Fruit fly (Drosophila melanogaster) whole organism, embryonic: ENCODE data around the gene CG2931.

Source experiments
- B-H1 ChIP-seq: fragments of 200-800 bp; sonication (Bioruptor generic); IDR thresholded peaks from 3 replicates; pipeline ENCODE4 v1.3.6; 2022; ENCODE audit warnings: missing biosample characterization, missing genetic modification characterization
- CG1024 ChIP-seq: fragments of 200-800 bp; sonication (Bioruptor generic); IDR thresholded peaks from 2 replicates; pipeline ENCODE4 v1.3.6; 2022; ENCODE audit warnings: missing biosample characterization, missing genetic modification characterization
- CG10431 ChIP-seq: fragments of 200-800 bp; sonication (Bioruptor generic); optimal IDR thresholded peaks from 3 replicates; lab custom pipeline; 2018; ENCODE audit warnings: missing biosample characterization, mild to moderate bottlenecking, missing genetic modification characterization
- CG10959 ChIP-seq: fragments of 200-800 bp; sonication (Bioruptor generic); IDR thresholded peaks from 2 replicates; pipeline ENCODE4 v1.3.6; 2022; ENCODE audit warnings: missing biosample characterization, missing genetic modification characterization
- CG12769 ChIP-seq: fragments of 200-800 bp; sonication (Bioruptor generic); optimal IDR thresholded peaks from 2 replicates; lab custom pipeline; 2019; ENCODE audit warnings: missing biosample characterization, mild to moderate bottlenecking, missing genetic modification characterization, moderate library complexity
- CG13287 ChIP-seq: fragments of 200-800 bp; sonication (Bioruptor generic); IDR thresholded peaks from 2 replicates; pipeline ENCODE4 v1.3.6; 2022; ENCODE audit warnings: missing biosample characterization, missing genetic modification characterization; ENCODE audit not compliant: partially characterized antibody
- CG16779 ChIP-seq: fragments of 200-800 bp; sonication (Bioruptor generic); IDR thresholded peaks from 2 replicates; pipeline ENCODE4 v1.3.6; 2022; ENCODE audit warnings: missing biosample characterization, missing genetic modification characterization
- CG17328 ChIP-seq: fragments of 200-800 bp; sonication (Bioruptor generic); IDR thresholded peaks from 2 replicates; pipeline ENCODE4 v1.3.6; 2022; ENCODE audit warnings: missing biosample characterization, missing genetic modification characterization
- CG18599 ChIP-seq: fragments of 200-800 bp; sonication (Bioruptor generic); optimal IDR thresholded peaks from 3 replicates; lab custom pipeline; 2017; ENCODE audit warnings: missing biosample characterization, missing genetic modification characterization, mild to moderate bottlenecking, moderate library complexity, missing genetic modification reagents
- CG3065 ChIP-seq: fragments of 200-800 bp; sonication (Bioruptor generic); optimal IDR thresholded peaks from 2 replicates; lab custom pipeline; 2016; ENCODE audit warnings: missing biosample characterization, missing genetic modification characterization
- CG34422 ChIP-seq: fragments of 200-800 bp; sonication (Bioruptor generic); IDR thresholded peaks from 3 replicates; pipeline ENCODE4 v1.3.6; 2022; ENCODE audit warnings: missing biosample characterization, missing genetic modification characterization
- CG3838 ChIP-seq: fragments of 200-800 bp; sonication (Bioruptor generic); optimal IDR thresholded peaks from 3 replicates; lab custom pipeline; 2016; ENCODE audit warnings: missing biosample characterization, missing genetic modification characterization
- CG42726 ChIP-seq: fragments of 200-800 bp; sonication (Bioruptor generic); IDR thresholded peaks from 2 replicates; pipeline ENCODE4 v1.3.6; 2022; ENCODE audit warnings: missing biosample characterization, missing genetic modification characterization; ENCODE audit not compliant: partially characterized antibody
- CG4707 ChIP-seq: fragments of 200-800 bp; sonication (Bioruptor generic); optimal IDR thresholded peaks from 2 replicates; lab custom pipeline; 2018; ENCODE audit warnings: missing biosample characterization, mild to moderate bottlenecking, missing genetic modification characterization, moderate library complexity
- CG6765 ChIP-seq: fragments of 200-800 bp; sonication (Bioruptor generic); optimal IDR thresholded peaks from 3 replicates; lab custom pipeline; 2017; ENCODE audit warnings: missing biosample characterization, mild to moderate bottlenecking, missing genetic modification characterization
- CG8388 ChIP-seq: fragments of 200-800 bp; sonication (Bioruptor generic); optimal IDR thresholded peaks from 2 replicates; lab custom pipeline; 2019; ENCODE audit warnings: missing biosample characterization, mild to moderate bottlenecking, missing genetic modification characterization, moderate library complexity
- CG9609 ChIP-seq: fragments of 200-800 bp; sonication (Bioruptor generic); optimal IDR thresholded peaks from 3 replicates; lab custom pipeline; 2016; ENCODE audit warnings: missing biosample characterization, missing genetic modification characterization
- CTCF ChIP-seq: fragments of 200-800 bp; sonication (Bioruptor generic); optimal IDR thresholded peaks from 2 replicates; lab custom pipeline; 2017; ENCODE audit warnings: missing biosample characterization, mild to moderate bottlenecking, missing genetic modification characterization, moderate library complexity
- Dll ChIP-seq: fragments of 200-800 bp; sonication (Bioruptor generic); IDR thresholded peaks from 4 replicates; pipeline ENCODE4 v1.3.6; 2022; ENCODE audit warnings: missing biosample characterization, missing genetic modification characterization; ENCODE audit not compliant: partially characterized antibody
- Fer1 ChIP-seq: fragments of 200-800 bp; sonication (Bioruptor generic); optimal IDR thresholded peaks from 2 replicates; lab custom pipeline; 2017; ENCODE audit warnings: missing biosample characterization, mild to moderate bottlenecking, missing genetic modification characterization
- Med ChIP-seq: fragments of 200-800 bp; sonication (Bioruptor generic); peaks from one replicate; lab custom pipeline; 2016; ENCODE audit warnings: missing biosample characterization, missing genetic modification characterization, mild to moderate bottlenecking, inconsistent platforms, moderate library complexity
- Rx ChIP-seq: fragments of 200-800 bp; sonication (Bioruptor generic); IDR thresholded peaks from 2 replicates; pipeline ENCODE4 v1.3.6; 2022; ENCODE audit warnings: missing biosample characterization, missing genetic modification characterization
- Trl ChIP-seq, 3 experiments: fragments of >200 bp in 2 of 3; fragments of 200-800 bp in 1 of 3; sonication (Bioruptor generic) in 1 of 3; optimal IDR thresholded peaks; 2 replicates in 1 of 3; 3 replicates in 2 of 3; lab custom pipeline; 2016 to 2017; ENCODE audit warnings: missing biosample characterization in 1 of 3, missing genetic modification characterization in 1 of 3
- ac ChIP-seq: fragments of 200-800 bp; sonication (Bioruptor generic); optimal IDR thresholded peaks from 3 replicates; lab custom pipeline; 2017; ENCODE audit warnings: missing biosample characterization, mild to moderate bottlenecking, missing genetic modification characterization
- bbx ChIP-seq: fragments of 200-800 bp; sonication (Bioruptor generic); IDR thresholded peaks from 2 replicates; pipeline ENCODE4 v1.3.6; 2022; ENCODE audit warnings: missing biosample characterization, missing genetic modification characterization; ENCODE audit not compliant: partially characterized antibody
- bowl ChIP-seq: fragments of 200-800 bp; sonication (Bioruptor generic); IDR thresholded peaks from 2 replicates; pipeline ENCODE4 v1.3.6; 2022; ENCODE audit warnings: missing biosample characterization, missing genetic modification characterization
- cato ChIP-seq: fragments of 200-800 bp; sonication (Bioruptor generic); optimal IDR thresholded peaks from 2 replicates; lab custom pipeline; 2016; ENCODE audit warnings: missing biosample characterization, missing genetic modification characterization, borderline replicate concordance
- chn ChIP-seq: fragments of 200-800 bp; sonication (Bioruptor generic); optimal IDR thresholded peaks from 2 replicates; lab custom pipeline; 2016; ENCODE audit warnings: missing biosample characterization, missing genetic modification characterization
- crp ChIP-seq, 2 experiments: fragments of 200-800 bp; sonication (Bioruptor generic); optimal IDR thresholded peaks; 2 replicates in 1 of 2; 3 replicates in 1 of 2; lab custom pipeline; 2017; ENCODE audit warnings: missing biosample characterization in 2 of 2, missing genetic modification characterization in 2 of 2, mild to moderate bottlenecking in 1 of 2, moderate library complexity in 1 of 2
- dpn ChIP-seq, 2 experiments: fragments of 200-800 bp; sonication (Bioruptor generic); optimal IDR thresholded peaks; 3 replicates each; lab custom pipeline; 2016; ENCODE audit warnings: missing biosample characterization in 2 of 2, missing genetic modification characterization in 2 of 2
- ewg ChIP-seq: fragments of 200-800 bp; sonication (Bioruptor generic); optimal IDR thresholded peaks from 3 replicates; lab custom pipeline; 2017; ENCODE audit warnings: mild to moderate bottlenecking, missing biosample characterization, missing genetic modification reagents, missing genetic modification characterization
- fd64A ChIP-seq: fragments of 200-800 bp; sonication (Bioruptor generic); optimal IDR thresholded peaks from 3 replicates; lab custom pipeline; 2018; ENCODE audit warnings: missing biosample characterization, mild to moderate bottlenecking, missing genetic modification characterization
- gsb ChIP-seq: fragments of 200-800 bp; sonication (Bioruptor generic); IDR thresholded peaks from 2 replicates; pipeline ENCODE4 v1.3.6; 2022; ENCODE audit warnings: missing biosample characterization, missing genetic modification characterization
- ind ChIP-seq: fragments of 200-800 bp; sonication (Bioruptor generic); optimal IDR thresholded peaks from 3 replicates; lab custom pipeline; 2016; ENCODE audit warnings: missing biosample characterization, missing genetic modification characterization
- kah ChIP-seq: fragments of 200-800 bp; sonication (Bioruptor generic); optimal IDR thresholded peaks from 2 replicates; lab custom pipeline; 2018; ENCODE audit warnings: missing biosample characterization, mild to moderate bottlenecking, missing genetic modification characterization
- lola ChIP-seq, 3 experiments: fragments of >200 bp in 2 of 3; fragments of 200-800 bp in 1 of 3; sonication (Bioruptor generic) in 1 of 3; optimal IDR thresholded peaks; 2 replicates each; lab custom pipeline; 2017 to 2019; ENCODE audit warnings: missing biosample characterization in 3 of 3, missing genetic modification characterization in 3 of 3, mild to moderate bottlenecking in 1 of 3, moderate library complexity in 1 of 3
- pfk ChIP-seq: fragments of 200-800 bp; sonication (Bioruptor generic); optimal IDR thresholded peaks from 2 replicates; lab custom pipeline; 2018; ENCODE audit warnings: missing biosample characterization, mild to moderate bottlenecking, missing genetic modification characterization, moderate library complexity
- rib ChIP-seq: fragments of 200-800 bp; sonication (Bioruptor generic); IDR thresholded peaks from 2 replicates; pipeline ENCODE4 v1.3.6; 2022; ENCODE audit warnings: missing biosample characterization, missing genetic modification characterization
- scrt ChIP-seq: fragments of 200-800 bp; sonication (Bioruptor generic); optimal IDR thresholded peaks from 2 replicates; lab custom pipeline; 2018; ENCODE audit warnings: missing biosample characterization, mild to moderate bottlenecking, missing genetic modification characterization, moderate library complexity
- sd ChIP-seq: fragments of 200-800 bp; sonication (Bioruptor generic); optimal IDR thresholded peaks from 3 replicates; lab custom pipeline; 2018; ENCODE audit warnings: missing biosample characterization, mild to moderate bottlenecking, missing genetic modification characterization, moderate library complexity
- sima ChIP-seq: fragments of 200-800 bp; sonication (Bioruptor generic); optimal IDR thresholded peaks from 2 replicates; lab custom pipeline; 2016; ENCODE audit warnings: missing biosample characterization, missing genetic modification characterization
- sna ChIP-seq: fragments of 200-800 bp; sonication (Bioruptor generic); IDR thresholded peaks from 2 replicates; pipeline ENCODE4 v1.3.6; 2022; ENCODE audit warnings: missing biosample characterization, missing genetic modification characterization; ENCODE audit not compliant: partially characterized antibody
- vnd ChIP-seq: fragments of 200-800 bp; sonication (Bioruptor generic); IDR thresholded peaks from 3 replicates; pipeline ENCODE4 v1.3.6; 2022; ENCODE audit warnings: missing biosample characterization, missing genetic modification characterization; ENCODE audit not compliant: partially characterized antibody
- vvl ChIP-seq: fragments of 200-800 bp; sonication (Bioruptor generic); IDR thresholded peaks from 2 replicates; pipeline ENCODE4 v1.3.6; 2022; ENCODE audit warnings: missing biosample characterization, missing genetic modification characterization
- z ChIP-seq: fragments of 200-800 bp; sonication (Bioruptor generic); IDR thresholded peaks from 3 replicates; pipeline ENCODE4 v1.3.6; 2022; ENCODE audit warnings: missing biosample characterization, missing genetic modification characterization
- zen2 ChIP-seq: fragments of 200-800 bp; sonication (Bioruptor generic); IDR thresholded peaks from 3 replicates; pipeline ENCODE4 v1.3.6; 2022; ENCODE audit warnings: missing biosample characterization, missing genetic modification characterization; ENCODE audit not compliant: partially characterized antibody

CG2931 gene

DNA sequence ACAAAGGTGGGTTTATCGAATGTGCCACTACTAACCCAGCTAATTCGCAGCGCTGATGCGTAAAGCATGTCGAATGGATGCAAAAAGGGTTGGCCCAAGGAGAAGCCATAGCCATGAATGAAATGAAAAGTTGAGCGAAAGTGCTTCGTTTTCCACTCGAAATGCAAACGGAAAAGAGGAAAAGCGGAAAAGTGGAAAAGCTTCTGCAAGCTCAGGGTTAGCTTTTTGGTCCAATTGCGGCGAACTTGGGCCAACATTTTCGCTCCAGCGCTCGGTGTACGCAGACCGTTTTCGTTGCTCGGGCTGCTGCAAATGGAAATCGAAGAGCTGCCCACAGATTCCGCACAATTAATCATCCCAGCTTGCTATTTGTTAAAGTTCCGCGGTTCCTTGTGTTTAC lies 43.6 kb downstream of the CG2931 start:
- TF ChIP-seq bowl (GFP tag; lab: Robert Waterston, UW) (0 out of 2 replicates have a peak, but pooled peaks have one; percentile 11), pfk (GFP tag; lab: Kevin White, UChicago) (no peak), B-H1 (GFP tag; lab: Robert Waterston, UW) (no peak), z (GFP tag; lab: Robert Waterston, UW) (peak; percentile 90)
- TF ChIP-seq, all 482 proteins: peak for 2

DNA sequence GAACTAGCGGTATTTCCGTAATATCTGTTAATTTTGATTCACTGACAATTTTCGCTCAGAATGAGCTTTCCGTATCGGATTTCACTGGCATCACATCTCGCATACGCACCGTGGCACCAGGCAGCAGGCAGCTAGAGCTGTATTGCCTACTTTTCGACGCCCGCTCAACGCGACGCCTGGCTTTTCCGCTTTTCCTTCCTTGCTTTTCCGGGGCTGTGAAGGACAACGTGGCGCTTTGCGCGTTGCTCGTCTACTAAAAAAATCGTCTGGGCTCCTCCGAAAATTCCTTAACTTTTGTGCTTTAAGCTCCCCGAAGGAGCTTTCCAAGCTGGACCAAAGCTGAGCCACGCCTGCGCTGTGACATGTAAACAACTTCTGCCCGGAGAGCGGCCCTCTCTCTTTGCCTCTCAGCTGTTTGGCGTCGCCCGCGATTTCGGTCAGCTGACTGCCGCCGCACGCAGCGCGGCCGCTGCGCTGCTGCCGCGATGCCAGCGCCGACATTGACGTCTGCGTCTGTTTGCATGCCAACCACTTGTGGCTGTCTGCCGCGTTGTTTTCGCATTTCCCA lies 45.3 kb downstream of the CG2931 start, which contains the start of the genes CG43845 and Nmdar1:
CG43845 (minus strand) TSS at position 51 of the 568 bp plus-strand sequence.
Nmdar1 (minus strand) TSS at position 259 of the 568 bp plus-strand sequence.
- TF ChIP-seq CG42726 (GFP tag; lab: Robert Waterston, UW) (0 out of 2 replicates have a peak, but pooled peaks have one; percentile 5), sd (tag; lab: Kevin White, UChicago) (peak; percentile 18), Trl (optimal IDR thresholded peaks at IDR 0.05; lab: Kevin White, UChicago) (peak; percentile 57 to 61), Trl (GFP tag; optimal IDR thresholded peaks at IDR 0.05; lab: Kevin White, UChicago) (peak; percentile 17), cato (no peak), CG10959 (GFP tag; lab: Robert Waterston, UW) (0 out of 2 replicates have a peak, but pooled peaks have one; percentile 26), CG17328 (no peak), vvl (no peak), Med (GFP tag; lab: Kevin White, UChicago) (peak; percentile 72), CG9609 (GFP tag; lab: Kevin White, UChicago) (no peak), Rx (no peak), chn (GFP tag; lab: Kevin White, UChicago) (no peak), CG16779 (GFP tag; lab: Robert Waterston, UW) (0 out of 2 replicates have a peak, but pooled peaks have one; percentile 33), CG18599 (GFP tag; lab: Kevin White, UChicago) (peak; percentile 1), gsb (0 out of 2 replicates have a peak, but pooled peaks have one; percentile 11), ewg (peak; percentile 89), Dll (GFP tag; lab: Robert Waterston, UW) (peak; percentile 61; the same call in 3 of the 4 replicates), CG10431 (GFP tag; lab: Kevin White, UChicago) (no peak), CG34422 (GFP tag; lab: Robert Waterston, UW) (peak; percentile 47; the same call in 1 of the 3 replicates), CG3065 (GFP tag; lab: Kevin White, UChicago) (no peak), ac (no peak), CTCF (GFP tag; lab: Kevin White, UChicago) (peak; percentile 27), CG6765 (GFP tag; lab: Kevin White, UChicago) (no peak), CG1024 (no peak), CG13287 (GFP tag; lab: Robert Waterston, UW) (peak; percentile 68), ind (GFP tag; lab: Kevin White, UChicago) (no peak), rib (no peak), CG3838 (GFP tag; lab: Kevin White, UChicago) (no peak), scrt (GFP tag; lab: Kevin White, UChicago) (peak; percentile 93), vnd (no peak), CG8388 (no peak), kah (GFP tag; lab: Kevin White, UChicago) (peak; percentile 90), Fer1 (GFP tag; lab: Kevin White, UChicago) (peak; percentile 39), CG4707 (GFP tag; lab: Kevin White, UChicago) (no peak), pfk (GFP tag; lab: Kevin White, UChicago) (no peak), sima (no peak), zen2 (peak; percentile 71; the same call in 2 of the 3 replicates), bbx (GFP tag; lab: Robert Waterston, UW) (peak; percentile 12; the same call in 1 of the 2 replicates), lola (GFP tag; optimal IDR thresholded peaks at IDR 0.05; lab: Kevin White, UChicago) (no peak), fd64A (GFP tag; lab: Kevin White, UChicago) (no peak), sna (peak; percentile 62; the same call in 1 of the 2 replicates), crp (GFP tag; optimal IDR thresholded peaks at IDR 0.05; lab: Kevin White, UChicago) (peak in 1 of 2 experiments; percentile 80), dpn (GFP tag; optimal IDR thresholded peaks at IDR 0.05; lab: Kevin White, UChicago) (no peak), CG12769 (tag; lab: Kevin White, UChicago) (peak; percentile 7)
